Worm (Caenorhabditis elegans): Measurements from ENCODE around the gene col-76.

DNA sequence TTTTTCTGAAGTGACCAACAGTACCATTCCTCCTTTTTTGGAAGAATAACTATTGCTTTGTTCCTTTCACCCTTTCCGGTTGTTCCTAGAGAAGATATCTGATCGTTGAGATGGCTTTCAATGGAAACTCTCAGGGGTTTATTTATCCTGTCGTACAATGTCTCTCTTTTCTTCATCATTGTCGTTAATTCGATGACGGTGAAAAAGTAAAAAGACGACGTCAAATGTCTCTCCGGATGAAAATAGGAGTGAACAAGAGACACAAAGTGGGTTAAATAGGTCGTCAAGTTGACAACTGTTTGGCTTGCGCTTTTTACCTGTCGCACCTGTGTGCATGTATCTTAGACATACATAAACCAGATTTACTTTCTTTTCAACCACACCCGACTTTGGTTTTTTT is 10.2 kb upstream of the col-76 start:
- TF ChIP-seq ces-1 (GFP tag; optimal IDR thresholded peaks at IDR 0.05), result no peak
- TF ChIP-seq aly-2 (tag; optimal IDR thresholded peaks at IDR 0.05), result no peak

Measured in whole organism, L1 larva.